Worm (Caenorhabditis elegans) whole organism, early embryonic: ENCODE measurements around the gene srlf-16.

ENCODE experiments used
- B0310.2 ChIP-seq: sonication (generic microtip); optimal IDR thresholded peaks from 2 replicates; lab custom pipeline; 2016; ENCODE audit warnings: mild to moderate bottlenecking, missing genetic modification characterization, missing compliant biosample characterization
- F13C5.2 ChIP-seq: sonication (generic microtip); optimal IDR thresholded peaks from 2 replicates; lab custom pipeline; 2017; ENCODE audit warnings: mild to moderate bottlenecking, missing genetic modification characterization, inconsistent platforms, missing compliant biosample characterization
- aly-1 ChIP-seq: sonication (generic microtip); optimal IDR thresholded peaks from 2 replicates; lab custom pipeline; 2016; ENCODE audit warnings: missing genetic modification characterization, missing compliant biosample characterization
- ama-1 ChIP-seq: fragments of 150-350 bp; optimal IDR thresholded peaks from 2 replicates; lab custom pipeline; 2014
- ceh-13 ChIP-seq: fragments of 200-800 bp; sonication (Bioruptor generic); optimal IDR thresholded peaks from 2 replicates; lab custom pipeline; 2018; ENCODE audit warnings: mild to moderate bottlenecking, missing genetic modification characterization, missing compliant biosample characterization
- ceh-36 ChIP-seq: sonication (generic microtip); optimal IDR thresholded peaks from 2 replicates; lab custom pipeline; 2016; ENCODE audit warnings: missing genetic modification characterization, inconsistent platforms, missing compliant biosample characterization
- ets-7 ChIP-seq: sonication (generic microtip); optimal IDR thresholded peaks from 2 replicates; lab custom pipeline; 2016; ENCODE audit warnings: missing genotype, missing genetic modification characterization, missing compliant biosample characterization
- flt-1 ChIP-seq: fragments of 200-800 bp; sonication (Bioruptor generic); IDR thresholded peaks from 2 replicates; pipeline ENCODE4 v1.3.6; 2022; ENCODE audit warnings: missing genetic modification characterization, missing compliant biosample characterization
- hmbx-1 ChIP-seq: sonication (generic microtip); optimal IDR thresholded peaks from 2 replicates; lab custom pipeline; 2016; ENCODE audit warnings: mild to moderate bottlenecking, missing genetic modification characterization, missing compliant biosample characterization
- hmg-4 ChIP-seq: fragments of 200-800 bp; sonication (Bioruptor generic); optimal IDR thresholded peaks from 2 replicates; lab custom pipeline; 2018; ENCODE audit warnings: mild to moderate bottlenecking, missing genetic modification characterization, missing compliant biosample characterization
- hnd-1 ChIP-seq: sonication (generic microtip); optimal IDR thresholded peaks from 2 replicates; lab custom pipeline; 2016; ENCODE audit warnings: missing genetic modification characterization, missing compliant biosample characterization
- pes-1 ChIP-seq: fragments of 200-800 bp; sonication (Bioruptor generic); IDR thresholded peaks from 2 replicates; pipeline ENCODE4 v1.3.6; 2022; ENCODE audit warnings: missing genetic modification reagents, missing genetic modification characterization, missing compliant biosample characterization
- scrt-1 ChIP-seq: fragments of 200-800 bp; sonication (Bioruptor generic); IDR thresholded peaks from 2 replicates; pipeline ENCODE4 v1.3.6; 2022; ENCODE audit warnings: missing genetic modification characterization, missing compliant biosample characterization
- sea-1 ChIP-seq: fragments of 200-800 bp; sonication (Bioruptor generic); conservative IDR thresholded peaks from 2 replicates; pipeline ENCODE4 v1.3.6; 2022; ENCODE audit warnings: missing genetic modification characterization, missing compliant biosample characterization
- tbx-11 ChIP-seq: fragments of 200-800 bp; sonication (Bioruptor generic); IDR thresholded peaks from 2 replicates; pipeline ENCODE4 v1.3.6; 2022; ENCODE audit warnings: missing genetic modification characterization, missing compliant biosample characterization
- tbx-37 ChIP-seq: fragments of 200-800 bp; sonication (Bioruptor generic); conservative IDR thresholded peaks from 2 replicates; pipeline ENCODE4 v1.3.6; 2022; ENCODE audit warnings: missing genetic modification reagents, missing genetic modification characterization, missing compliant biosample characterization
- tra-4 ChIP-seq: sonication (generic microtip); optimal IDR thresholded peaks from 2 replicates; lab custom pipeline; 2017; ENCODE audit warnings: missing genetic modification characterization, missing compliant biosample characterization

Gene srlf-16

ce11 chrV:8104473-8104872 lies at the start of gene srlf-16:
Gene srlf-16 (plus strand): TSS chrV:8104773.
- TF ChIP-seq F13C5.2 (tag; lab: Kevin White, UChicago): no peak
- no peak for TF ChIP-seq sea-1 (GFP tag; lab: Robert Waterston, UW)
- no peak for TF ChIP-seq ets-7 (tag; lab: Kevin White, UChicago)
- no peak for TF ChIP-seq hnd-1 (tag; lab: Kevin White, UChicago)
- no peak for TF ChIP-seq pes-1 (GFP tag; lab: Robert Waterston, UW)
- TF ChIP-seq tra-4: no peak
- TF ChIP-seq scrt-1: no peak
- TF ChIP-seq flt-1 (GFP tag; lab: Robert Waterston, UW): no peak
- TF ChIP-seq hmg-4: no peak
- no peak for TF ChIP-seq aly-1 (tag; lab: Kevin White, UChicago)
- TF ChIP-seq ama-1: no peak
- TF ChIP-seq tbx-11: no peak
- TF ChIP-seq tbx-37: no peak

DNA sequence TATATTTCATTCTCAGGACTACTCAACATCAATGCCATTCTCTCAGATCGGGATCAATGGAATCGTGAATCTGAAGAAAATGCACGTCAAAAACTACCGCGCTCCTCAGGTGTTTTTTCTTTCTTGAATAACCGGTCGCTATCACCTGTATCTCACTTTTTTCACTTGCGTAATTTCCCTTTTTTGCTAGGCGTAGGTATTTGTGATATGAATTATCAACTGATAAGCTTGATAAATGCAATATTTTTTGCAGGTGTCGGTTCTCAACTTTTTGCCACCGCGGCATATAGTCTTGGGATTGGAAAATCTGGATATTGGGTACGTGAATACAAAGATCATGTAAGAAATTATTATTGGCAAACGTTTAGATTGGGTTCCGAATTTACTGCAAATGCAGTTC lies 49.4 kb upstream of the srlf-16 start:
- no peak for TF ChIP-seq tbx-37
- TF ChIP-seq B0310.2 (tag; lab: Kevin White, UChicago): no peak
- no peak for TF ChIP-seq sea-1 (GFP tag; lab: Robert Waterston, UW)
- TF ChIP-seq aly-1 (tag; lab: Kevin White, UChicago): no peak
- TF ChIP-seq hmg-4: no peak
- no peak for TF ChIP-seq ceh-36 (tag; lab: Kevin White, UChicago)
- no peak for TF ChIP-seq scrt-1
- TF ChIP-seq pes-1 (GFP tag; lab: Robert Waterston, UW): no peak
- TF ChIP-seq tra-4: no peak
- no peak for TF ChIP-seq flt-1 (GFP tag; lab: Robert Waterston, UW)
- no peak for TF ChIP-seq ets-7 (tag; lab: Kevin White, UChicago)
- TF ChIP-seq tbx-11: no peak
- no peak for TF ChIP-seq hnd-1 (tag; lab: Kevin White, UChicago)
- TF ChIP-seq ceh-13: no peak

DNA sequence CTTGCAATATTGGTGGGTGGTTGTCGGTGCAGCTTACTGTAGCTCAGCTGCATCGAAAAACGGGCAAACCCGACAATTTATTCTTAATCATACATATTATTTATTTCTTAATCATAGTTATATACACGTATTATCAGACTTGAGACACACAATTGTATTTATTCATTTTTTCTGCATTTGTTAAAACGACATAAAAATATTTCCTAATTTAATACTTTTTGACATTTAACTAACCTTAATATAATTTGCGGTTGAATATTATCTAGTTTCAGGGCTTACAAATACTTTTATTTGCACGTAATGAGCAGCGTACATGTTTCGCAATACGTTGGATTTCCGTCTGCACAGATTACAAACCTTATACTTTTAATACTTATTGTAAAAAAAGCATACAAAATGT lies 46.2 kb upstream of the srlf-16 start, which contains the start of gene str-138:
TSS of gene str-138 (plus strand) at position 301 of the 400 bp plus-strand sequence.
- no peak for TF ChIP-seq hmbx-1 (tag; lab: Kevin White, UChicago)
- no peak for TF ChIP-seq aly-1 (tag; lab: Kevin White, UChicago)
- no peak for TF ChIP-seq tra-4
- no peak for TF ChIP-seq ceh-13
- no peak for TF ChIP-seq tbx-11
- TF ChIP-seq hnd-1 (tag; lab: Kevin White, UChicago): no peak
- no peak for TF ChIP-seq sea-1 (GFP tag; lab: Robert Waterston, UW)
- TF ChIP-seq B0310.2 (tag; lab: Kevin White, UChicago): no peak
- TF ChIP-seq hmg-4: no peak
- TF ChIP-seq F13C5.2 (tag; lab: Kevin White, UChicago): no peak
- no peak for TF ChIP-seq scrt-1
- no peak for TF ChIP-seq ceh-36 (tag; lab: Kevin White, UChicago)
- no peak for TF ChIP-seq ets-7 (tag; lab: Kevin White, UChicago)
- TF ChIP-seq pes-1 (GFP tag; lab: Robert Waterston, UW): no peak
- TF ChIP-seq tbx-37: no peak
- TF ChIP-seq flt-1 (GFP tag; lab: Robert Waterston, UW): no peak

ce11 chrV:8062074-8062473 lies 42.5 kb upstream of the srlf-16 start, which contains the start of gene str-139:
Gene str-139 (minus strand): TSS chrV:8062174.
- TF ChIP-seq ets-7 (tag; lab: Kevin White, UChicago): no peak
- no peak for TF ChIP-seq sea-1 (GFP tag; lab: Robert Waterston, UW)
- TF ChIP-seq tbx-11: no peak
- no peak for TF ChIP-seq hmg-4
- no peak for TF ChIP-seq pes-1 (GFP tag; lab: Robert Waterston, UW)
- TF ChIP-seq hnd-1 (tag; lab: Kevin White, UChicago): no peak
- TF ChIP-seq tra-4: no peak
- no peak for TF ChIP-seq ceh-13
- no peak for TF ChIP-seq tbx-37
- TF ChIP-seq ceh-36 (tag; lab: Kevin White, UChicago): no peak
- TF ChIP-seq hmbx-1 (tag; lab: Kevin White, UChicago): no peak
- no peak for TF ChIP-seq B0310.2 (tag; lab: Kevin White, UChicago)

DNA sequence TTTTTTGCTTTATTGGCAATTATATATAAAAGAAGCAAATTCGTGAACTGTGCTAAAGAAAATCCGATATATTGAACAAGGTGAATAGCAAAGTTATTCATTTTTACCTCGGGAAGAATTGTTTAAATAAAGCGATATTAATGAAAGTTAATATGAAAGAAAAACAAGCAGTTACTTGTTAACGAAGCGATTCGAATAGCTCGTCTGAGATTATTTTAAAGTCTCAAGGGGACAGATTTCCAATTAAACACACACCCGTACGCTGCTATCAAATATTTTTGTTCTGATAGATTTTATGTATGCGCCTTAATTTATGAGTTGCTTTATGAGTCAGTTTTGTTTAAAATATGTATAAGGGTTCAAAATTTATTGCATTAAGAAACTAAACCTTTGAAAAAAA lies 36.8 kb upstream of the srlf-16 start, which contains the start of gene str-140:
TSS of gene str-140 (minus strand) at position 101 of the 400 bp plus-strand sequence.
- TF ChIP-seq hmbx-1 (tag; lab: Kevin White, UChicago) (no peak), ceh-36 (tag; lab: Kevin White, UChicago) (no peak), ama-1 (no peak), tbx-11 (no peak), hmg-4 (no peak), aly-1 (tag; lab: Kevin White, UChicago) (no peak), B0310.2 (tag; lab: Kevin White, UChicago) (no peak), ceh-13 (no peak), hnd-1 (tag; lab: Kevin White, UChicago) (no peak)

- TF ChIP-seq aly-1 (tag; lab: Kevin White, UChicago) (no peak), sea-1 (GFP tag; lab: Robert Waterston, UW) (no peak), ceh-36 (tag; lab: Kevin White, UChicago) (no peak), hmbx-1 (tag; lab: Kevin White, UChicago) (no peak), tbx-37 (no peak), hmg-4 (no peak), ama-1 (no peak), tra-4 (no peak), ets-7 (tag; lab: Kevin White, UChicago) (no peak), flt-1 (GFP tag; lab: Robert Waterston, UW) (no peak), F13C5.2 (tag; lab: Kevin White, UChicago) (no peak), ceh-13 (no peak), B0310.2 (tag; lab: Kevin White, UChicago) (no peak), pes-1 (GFP tag; lab: Robert Waterston, UW) (no peak), tbx-11 (no peak), hnd-1 (tag; lab: Kevin White, UChicago) (no peak), scrt-1 (no peak)
Measured at ce11 chrV:8069637-8070036, 34.9 kb upstream of the srlf-16 start, which contains the start of gene str-143. Gene str-143 (minus strand): TSS chrV:8069737.

- no peak for TF ChIP-seq tra-4
- no peak for TF ChIP-seq hnd-1 (tag; lab: Kevin White, UChicago)
- no peak for TF ChIP-seq pes-1 (GFP tag; lab: Robert Waterston, UW)
- no peak for TF ChIP-seq sea-1 (GFP tag; lab: Robert Waterston, UW)
- no peak for TF ChIP-seq F13C5.2 (tag; lab: Kevin White, UChicago)
- TF ChIP-seq scrt-1: no peak
- TF ChIP-seq flt-1 (GFP tag; lab: Robert Waterston, UW): no peak
- TF ChIP-seq hmg-4: no peak
- TF ChIP-seq tbx-11: no peak
- no peak for TF ChIP-seq ama-1
- TF ChIP-seq ceh-36 (tag; lab: Kevin White, UChicago): no peak
- TF ChIP-seq B0310.2 (tag; lab: Kevin White, UChicago): no peak
- no peak for TF ChIP-seq hmbx-1 (tag; lab: Kevin White, UChicago)
- no peak for TF ChIP-seq tbx-37
- no peak for TF ChIP-seq ceh-13
- no peak for TF ChIP-seq aly-1 (tag; lab: Kevin White, UChicago)
- no peak for TF ChIP-seq ets-7 (tag; lab: Kevin White, UChicago)
Measured at ce11 chrV:8072047-8072446, 32.5 kb upstream of the srlf-16 start, which contains the start of gene str-144. Gene str-144 (minus strand): TSS chrV:8072147.
